Worm (Caenorhabditis elegans): ENCODE data around the gene T20B3.1.

ce11 chrV:16857977-16858479 lies 42.7 kb downstream of the T20B3.1 start, which contains the start of the genes clec-31 and clec-22:
- TF ChIP-seq lin-13 (tag; optimal IDR thresholded peaks at IDR 0.05) (no peak), mep-1 (tag; optimal IDR thresholded peaks at IDR 0.05) (no peak), blmp-1 (tag; optimal IDR thresholded peaks at IDR 0.05) (no peak), unc-39 (tag; optimal IDR thresholded peaks at IDR 0.05) (no peak), nhr-12 (tag; optimal IDR thresholded peaks at IDR 0.05) (no peak), snpc-4 (tag; optimal IDR thresholded peaks at IDR 0.05) (no peak), drap-1 (GFP tag; optimal IDR thresholded peaks at IDR 0.05) (no peak), unc-62 (GFP tag; optimal IDR thresholded peaks at IDR 0.05) (no peak), pha-4 (tag; optimal IDR thresholded peaks at IDR 0.05) (no peak), sem-2 (GFP tag; optimal IDR thresholded peaks at IDR 0.05) (no peak), elt-3 (tag; optimal IDR thresholded peaks at IDR 0.05) (no peak), nhr-76 (tag; optimal IDR thresholded peaks at IDR 0.05) (no peak), nhr-237 (tag; optimal IDR thresholded peaks at IDR 0.05) (no peak)

All from whole organism, mixed stage, embryonic.